Worm (Caenorhabditis elegans) whole organism, L4/young adult: ENCODE measurements around the gene hex-1.

Experiments
- dao-5 ChIP-seq: sonication (generic microtip); optimal IDR thresholded peaks from 2 replicates; lab custom pipeline; 2016; ENCODE audit warnings: missing genotype, missing genetic modification characterization, moderate library complexity, missing compliant biosample characterization
- him-1 ChIP-seq: sonication (generic microtip); optimal IDR thresholded peaks from 2 replicates; lab custom pipeline; 2016; ENCODE audit warnings: missing genotype, missing genetic modification reagents, missing genetic modification characterization, missing compliant biosample characterization

- no peak for TF ChIP-seq him-1 (tag; lab: Kevin White, UChicago)
- TF ChIP-seq dao-5 = no peak
Observed at ce11 chrX:2216242-2216641, 4.7 kb upstream of the hex-1 start.
